Fruit fly (Drosophila melanogaster): Measurements from ENCODE around the gene Rop.
A peak's percentile ranks its signal among the peaks of the same experiment; 100 is the strongest.

Rop gene

dm6 chr3L:4186659-4187058 is 47.9 kb upstream of the Rop start, which contains the start of gene VhaM9.7-c (continued):
- TF ChIP-seq ap (GFP tag; IDR thresholded peaks at IDR 0.05) (no peak), CG18262 (tag; optimal IDR thresholded peaks at IDR 0.05) (no peak), Chrac-16 (GFP tag; optimal IDR thresholded peaks at IDR 0.05) (peak; percentile 29), ci (GFP tag; IDR thresholded peaks at IDR 0.05) (no peak), CG6765 (GFP tag; optimal IDR thresholded peaks at IDR 0.05) (no peak), Lpt (GFP tag; optimal IDR thresholded peaks at IDR 0.05) (no peak), CG14965 (GFP tag; optimal IDR thresholded peaks at IDR 0.05; ENCODE audit: borderline replicate concordance) (no peak), HLH54F (GFP tag; optimal IDR thresholded peaks at IDR 0.05) (peak; percentile 52), CG16813 (GFP tag; IDR thresholded peaks at IDR 0.05; ENCODE audit: partially characterized antibody) (no peak), pnt (GFP tag; optimal IDR thresholded peaks at IDR 0.05) (no peak), BtbVII (GFP tag; optimal IDR thresholded peaks at IDR 0.05) (no peak), tgo (GFP tag; IDR thresholded peaks at IDR 0.05) (no peak), pzg (GFP tag; optimal IDR thresholded peaks at IDR 0.05) (peak; percentile 69), CG1529 (GFP tag; optimal IDR thresholded peaks at IDR 0.05) (no peak), CG33213 (GFP tag; optimal IDR thresholded peaks at IDR 0.05) (peak; percentile 47), mld (GFP tag; IDR thresholded peaks at IDR 0.05; ENCODE audit: partially characterized antibody) (no peak), Mrtf (GFP tag; IDR thresholded peaks at IDR 0.05) (no peak), zf30C (GFP tag; optimal IDR thresholded peaks at IDR 0.05) (no peak), tin (GFP tag; optimal IDR thresholded peaks at IDR 0.05) (peak; percentile 32), phol (tag; optimal IDR thresholded peaks at IDR 0.05) (peak; percentile 39), CG2116 (GFP tag; optimal IDR thresholded peaks at IDR 0.05) (no peak)

dm6 chr3L:4185259-4185658 is 46.5 kb upstream of the Rop start:
- TF ChIP-seq MBD-R2 (GFP tag; IDR thresholded peaks at IDR 0.05) = 0 out of 2 replicates have a peak, but pooled peaks have one; percentile 13
- no peak for TF ChIP-seq pita (GFP tag; optimal IDR thresholded peaks at IDR 0.05)
- no peak for TF ChIP-seq ap (GFP tag; IDR thresholded peaks at IDR 0.05)
- no peak for TF ChIP-seq CG33213 (GFP tag; optimal IDR thresholded peaks at IDR 0.05)
- 0 out of 4 replicates have a peak, but pooled peaks have one; percentile 25 for TF ChIP-seq chinmo (GFP tag; IDR thresholded peaks at IDR 0.05; ENCODE audit: partially characterized antibody)
- no peak for TF ChIP-seq pho (GFP tag; optimal IDR thresholded peaks at IDR 0.05)
- TF ChIP-seq crol (GFP tag; IDR thresholded peaks at IDR 0.05) = peak; percentile 86
- peak; percentile 0 for TF ChIP-seq scrt (GFP tag; optimal IDR thresholded peaks at IDR 0.05)
- TF ChIP-seq Dad (GFP tag; optimal IDR thresholded peaks at IDR 0.05) = no peak
- no peak for TF ChIP-seq Six4 (GFP tag; optimal IDR thresholded peaks at IDR 0.05)
- TF ChIP-seq nerfin-1 (tag; optimal IDR thresholded peaks at IDR 0.05) = peak; percentile 78
- no peak for TF ChIP-seq CG9817 (tag; optimal IDR thresholded peaks at IDR 0.05)
- TF ChIP-seq Ravus (GFP tag; IDR thresholded peaks at IDR 0.05) = no peak
- no peak for TF ChIP-seq dm (GFP tag; optimal IDR thresholded peaks at IDR 0.05)
- 0 out of 2 replicates have a peak, but pooled peaks have one; percentile 30 for TF ChIP-seq rib (GFP tag; IDR thresholded peaks at IDR 0.05)
- no peak for TF ChIP-seq CG2199 (GFP tag; IDR thresholded peaks at IDR 0.05)
- peak; percentile 80 for TF ChIP-seq Deaf1 (tag; optimal IDR thresholded peaks at IDR 0.05)
- no peak for TF ChIP-seq CG11723 (GFP tag; optimal IDR thresholded peaks at IDR 0.05)
- TF ChIP-seq grn (GFP tag; optimal IDR thresholded peaks at IDR 0.05) = no peak
- TF ChIP-seq CG4617 (GFP tag; optimal IDR thresholded peaks at IDR 0.05; ENCODE audit: borderline replicate concordance) = no peak
- TF ChIP-seq Med (GFP tag) = peak; percentile 49
- no peak for TF ChIP-seq CG17912 (GFP tag; optimal IDR thresholded peaks at IDR 0.05)
- no peak for TF ChIP-seq CG6175 (GFP tag; IDR thresholded peaks at IDR 0.05)
- TF ChIP-seq prd (optimal IDR thresholded peaks at IDR 0.05) = no peak
- TF ChIP-seq prd (GFP tag; IDR thresholded peaks at IDR 0.05) = no peak
- no peak for TF ChIP-seq CG10654 (GFP tag; optimal IDR thresholded peaks at IDR 0.05)
- no peak for TF ChIP-seq her (GFP tag; optimal IDR thresholded peaks at IDR 0.05)
- no peak for TF ChIP-seq ranshi (GFP tag; IDR thresholded peaks at IDR 0.05)
- peak; percentile 94 for TF ChIP-seq ewg (GFP tag; optimal IDR thresholded peaks at IDR 0.05)
- no peak for TF ChIP-seq sc (optimal IDR thresholded peaks at IDR 0.05)
- no peak for TF ChIP-seq sc (GFP tag; optimal IDR thresholded peaks at IDR 0.05)
- TF ChIP-seq sisA (GFP tag; IDR thresholded peaks at IDR 0.05) = no peak
- TF ChIP-seq seq (GFP tag; IDR thresholded peaks at IDR 0.05) = 0 out of 2 replicates have a peak, but pooled peaks have one; percentile 29
